Worm (Caenorhabditis elegans): ENCODE measurements around the gene ent-5.

DNA sequence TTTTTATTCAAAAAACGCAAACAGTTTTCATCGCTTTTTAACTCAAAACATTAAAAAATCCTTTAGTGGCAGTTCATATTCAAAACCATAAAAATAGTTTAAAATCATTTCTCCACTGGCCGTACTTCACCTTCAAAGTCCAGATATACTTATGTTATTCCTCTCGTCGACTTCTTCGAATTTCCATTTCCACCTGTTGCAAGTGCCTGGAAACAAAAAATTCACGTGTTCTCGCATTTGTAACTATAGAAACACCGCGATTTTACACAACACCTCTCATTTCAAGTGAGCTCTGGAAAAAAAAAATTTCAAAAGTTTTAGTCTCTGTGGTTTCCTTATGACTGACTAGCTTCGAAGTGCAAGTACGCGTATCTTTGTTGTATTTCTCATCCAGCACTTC, 23.9 kb downstream of the ent-5 start:
- TF ChIP-seq unc-86 (tag; optimal IDR thresholded peaks at IDR 0.05), result no peak
- TF ChIP-seq tbx-2 (tag; optimal IDR thresholded peaks at IDR 0.05), result no peak
- TF ChIP-seq nhr-11 (tag; optimal IDR thresholded peaks at IDR 0.05), result no peak
- no peak for TF ChIP-seq unc-42 (tag; optimal IDR thresholded peaks at IDR 0.05)
- no peak for TF ChIP-seq odd-2 (tag; optimal IDR thresholded peaks at IDR 0.05)
- TF ChIP-seq ceh-48 (tag; optimal IDR thresholded peaks at IDR 0.05), result no peak
- no peak for TF ChIP-seq hlh-13 (GFP tag; optimal IDR thresholded peaks at IDR 0.05)
- TF ChIP-seq ama-1 (optimal IDR thresholded peaks at IDR 0.05), result no peak
- no peak for TF ChIP-seq npax-4 (tag; optimal IDR thresholded peaks at IDR 0.05)
- TF ChIP-seq K02D7.2 (tag; optimal IDR thresholded peaks at IDR 0.05), result no peak
- TF ChIP-seq ceh-9 (tag; optimal IDR thresholded peaks at IDR 0.05), result no peak
- TF ChIP-seq ceh-14 (tag; optimal IDR thresholded peaks at IDR 0.05), result no peak
